Fruit fly (Drosophila melanogaster) whole organism, pupa: ENCODE results near the gene Septin2.

Source experiments
- CG10348 ChIP-seq: fragments of 200-800 bp; sonication (Bioruptor generic); IDR thresholded peaks from 2 replicates; pipeline ENCODE4 v1.3.6; 2022; ENCODE audit warnings: missing biosample characterization, missing genetic modification characterization
- CG12605 ChIP-seq: fragments of 200-800 bp; sonication (Bioruptor generic); IDR thresholded peaks from 2 replicates; pipeline ENCODE4 v1.3.6; 2022; ENCODE audit warnings: missing biosample characterization, missing genetic modification characterization
- CG13204 ChIP-seq: fragments of 200-800 bp; sonication (Bioruptor generic); optimal IDR thresholded peaks from 2 replicates; lab custom pipeline; 2018; ENCODE audit warnings: missing biosample characterization, mild to moderate bottlenecking, missing genetic modification characterization, moderate library complexity
- CG34367 ChIP-seq: fragments of 200-800 bp; sonication (Bioruptor generic); optimal IDR thresholded peaks from 2 replicates; lab custom pipeline; 2018; ENCODE audit warnings: missing biosample characterization, mild to moderate bottlenecking, missing genetic modification characterization
- CG9948 ChIP-seq: fragments of 200-800 bp; sonication (Bioruptor generic); optimal IDR thresholded peaks from 2 replicates; lab custom pipeline; 2018; ENCODE audit warnings: missing biosample characterization, mild to moderate bottlenecking, missing genetic modification characterization, moderate library complexity
- EcR ChIP-seq: fragments of 200-800 bp; sonication (Bioruptor generic); optimal IDR thresholded peaks from 3 replicates; lab custom pipeline; 2019; ENCODE audit warnings: missing biosample characterization, missing genetic modification characterization, mild to moderate bottlenecking, moderate library complexity, missing genetic modification reagents
- Ets98B ChIP-seq: fragments of 200-800 bp; sonication (Bioruptor generic); IDR thresholded peaks from 2 replicates; pipeline ENCODE4 v1.3.6; 2022; ENCODE audit warnings: missing biosample characterization, missing genetic modification characterization
- Pif1A ChIP-seq: fragments of 200-800 bp; sonication (Bioruptor generic); optimal IDR thresholded peaks from 3 replicates; lab custom pipeline; 2016; ENCODE audit warnings: missing biosample characterization, missing genetic modification characterization
- Pif1B ChIP-seq: fragments of 200-800 bp; sonication (Bioruptor generic); optimal IDR thresholded peaks from 3 replicates; lab custom pipeline; 2016; ENCODE audit warnings: missing biosample characterization, missing genetic modification characterization
- Snoo ChIP-seq: fragments of 200-800 bp; sonication (Bioruptor generic); optimal IDR thresholded peaks from 3 replicates; lab custom pipeline; 2017; ENCODE audit warnings: missing biosample characterization, mild to moderate bottlenecking, missing genetic modification characterization, inconsistent platforms
- fd96Ca ChIP-seq: fragments of 200-800 bp; sonication (Bioruptor generic); IDR thresholded peaks from 3 replicates; pipeline ENCODE4 v1.3.6; 2022; ENCODE audit warnings: missing biosample characterization, missing genetic modification characterization
- gl ChIP-seq: fragments of 200-800 bp; sonication (Bioruptor generic); optimal IDR thresholded peaks from 2 replicates; lab custom pipeline; 2018; ENCODE audit warnings: missing biosample characterization, mild to moderate bottlenecking, missing genetic modification characterization

DNA sequence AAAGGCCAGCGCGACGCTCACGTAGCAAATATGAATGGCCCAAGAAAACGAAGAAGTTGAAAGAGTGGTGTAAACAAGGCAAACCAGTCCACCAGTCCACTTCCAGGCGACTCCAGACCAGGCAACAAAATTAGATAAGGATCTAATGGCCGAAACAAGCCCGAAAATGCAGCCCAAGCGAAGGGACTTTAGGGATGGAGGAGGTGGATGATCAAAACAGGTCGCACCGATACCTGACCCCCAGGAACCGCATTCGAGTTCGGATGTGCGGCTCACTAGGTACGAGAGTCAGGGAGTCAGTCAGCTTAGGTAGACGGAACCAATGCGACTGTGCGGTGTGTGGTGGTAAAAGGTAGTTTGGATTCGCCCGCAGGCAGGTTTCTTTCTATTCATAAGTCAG is 44.9 kb downstream of the Septin2 start:
- TF ChIP-seq EcR (GFP tag; lab: Kevin White, UChicago) (no peak), Pif1A (GFP tag; lab: Kevin White, UChicago) (no peak), CG10348 (GFP tag; lab: Robert Waterston, UW) (no peak), fd96Ca (GFP tag; lab: Robert Waterston, UW) (no peak), CG9948 (tag; lab: Kevin White, UChicago) (no peak), CG34367 (tag; lab: Kevin White, UChicago) (no peak), Snoo (no peak), CG12605 (GFP tag; lab: Robert Waterston, UW) (no peak), CG13204 (GFP tag; lab: Kevin White, UChicago) (no peak), Ets98B (GFP tag; lab: Robert Waterston, UW) (no peak), Pif1B (no peak), gl (tag; lab: Kevin White, UChicago) (no peak)
